Worm (Caenorhabditis elegans): ENCODE results near the gene T24A6.16.

The T24A6.16 gene

DNA sequence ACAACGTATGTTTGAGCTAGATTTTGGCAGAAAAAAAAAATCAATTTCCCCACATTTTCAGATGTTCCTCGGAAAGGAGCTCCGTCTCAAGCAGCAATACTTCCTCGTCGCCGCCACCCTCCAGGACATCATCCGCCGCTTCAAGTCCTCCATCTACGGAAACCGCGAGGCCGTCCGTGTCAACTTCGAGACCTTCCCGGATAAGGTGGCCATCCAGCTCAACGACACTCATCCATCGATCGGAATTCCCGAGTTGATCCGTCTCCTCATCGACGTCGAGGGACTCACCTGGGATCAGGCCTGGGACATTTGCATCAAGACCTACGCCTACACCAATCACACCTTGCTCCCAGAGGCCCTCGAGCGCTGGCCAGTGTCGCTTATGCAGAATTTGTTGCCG lies 19.9 kb upstream of the T24A6.16 start:
- TF ChIP-seq ceh-27 (GFP tag; optimal IDR thresholded peaks at IDR 0.05) (no peak), zfh-2 (GFP tag; conservative IDR thresholded peaks at IDR 0.05) (peak; percentile 59; the same call in 1 of the 2 replicates)

DNA sequence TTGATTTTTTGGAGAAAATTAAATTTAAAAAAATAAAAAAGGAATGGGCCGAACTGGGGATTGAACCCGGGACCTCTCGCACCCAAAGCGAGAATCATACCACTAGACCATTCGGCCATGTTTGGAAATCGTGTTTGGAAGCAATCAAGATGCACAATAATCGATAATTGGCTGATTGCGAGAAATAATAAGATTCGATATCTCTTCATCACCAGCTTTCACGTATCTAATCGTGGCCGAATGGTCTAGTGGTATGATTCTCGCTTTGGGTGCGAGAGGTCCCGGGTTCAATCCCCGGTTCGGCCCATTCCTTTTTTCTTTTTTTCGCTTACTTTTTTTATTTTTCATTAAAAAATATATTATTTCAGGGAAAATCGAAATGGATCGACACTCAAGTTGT lies 19.4 kb upstream of the T24A6.16 start:
- TF ChIP-seq egl-18 (GFP tag; IDR thresholded peaks at IDR 0.05) (no peak), F39B2.1 (GFP tag; IDR thresholded peaks at IDR 0.05) (no peak), Y53G8AR.9 (GFP tag; conservative IDR thresholded peaks at IDR 0.05) (0 out of 2 replicates have a peak, but pooled peaks have one; percentile 33), hlh-12 (tag; optimal IDR thresholded peaks at IDR 0.05) (no peak), ama-1 (optimal IDR thresholded peaks at IDR 0.05) (no peak), ama-1 (GFP tag; optimal IDR thresholded peaks at IDR 0.05) (peak in 1 of 2 experiments; percentile 86), B0336.3 (GFP tag; IDR thresholded peaks at IDR 0.05) (no peak), nhr-120 (GFP tag; IDR thresholded peaks at IDR 0.05) (no peak), ceh-27 (GFP tag; optimal IDR thresholded peaks at IDR 0.05) (no peak), F23B12.7 (tag; optimal IDR thresholded peaks at IDR 0.05; ENCODE audit: insufficient read depth) (peak; percentile 61), attf-6 (GFP tag; IDR thresholded peaks at IDR 0.05) (0 out of 2 replicates have a peak, but pooled peaks have one; percentile 13), nfya-2 (GFP tag; IDR thresholded peaks at IDR 0.05) (0 out of 2 replicates have a peak, but pooled peaks have one; percentile 25), ztf-3 (GFP tag; optimal IDR thresholded peaks at IDR 0.05) (no peak), ceh-40 (GFP tag; IDR thresholded peaks at IDR 0.05) (no peak), Y67H2A.10 (GFP tag; conservative IDR thresholded peaks at IDR 0.05) (no peak), efl-1 (GFP tag; optimal IDR thresholded peaks at IDR 0.05) (no peak), F57A8.1 (GFP tag; optimal IDR thresholded peaks at IDR 0.05) (no peak), akir-1 (GFP tag; optimal IDR thresholded peaks at IDR 0.05) (no peak), repo-1 (tag; optimal IDR thresholded peaks at IDR 0.05) (no peak), Y95B8A.8 (GFP tag; IDR thresholded peaks at IDR 0.05) (no peak), lin-26 (GFP tag; IDR thresholded peaks at IDR 0.05) (peak; percentile 79), mcd-1 (GFP tag; IDR thresholded peaks at IDR 0.05) (no peak), T07F8.4 (tag; optimal IDR thresholded peaks at IDR 0.05) (peak; percentile 25), C06A6.2 (GFP tag; conservative IDR thresholded peaks at IDR 0.05) (no peak), him-1 (tag; optimal IDR thresholded peaks at IDR 0.05) (no peak), lsl-1 (GFP tag; optimal IDR thresholded peaks at IDR 0.05) (peak; percentile 43), cebp-1 (GFP tag; IDR thresholded peaks at IDR 0.05) (no peak), cebp-1 (tag; optimal IDR thresholded peaks at IDR 0.05) (peak; percentile 17), xnd-1 (tag; optimal IDR thresholded peaks at IDR 0.05) (no peak), zim-3 (tag; optimal IDR thresholded peaks at IDR 0.05) (no peak), F10E7.11 (tag; optimal IDR thresholded peaks at IDR 0.05) (no peak), ztf-25 (GFP tag; IDR thresholded peaks at IDR 0.05) (no peak), unc-62 (GFP tag; optimal IDR thresholded peaks at IDR 0.05) (no peak), ceh-58 (GFP tag; IDR thresholded peaks at IDR 0.05) (no peak), rcor-1 (GFP tag; IDR thresholded peaks at IDR 0.05) (peak; percentile 45), mxl-1 (tag; optimal IDR thresholded peaks at IDR 0.05) (no peak), madf-3 (GFP tag; IDR thresholded peaks at IDR 0.05) (0 out of 2 replicates have a peak, but pooled peaks have one; percentile 14), K11D2.4 (GFP tag; IDR thresholded peaks at IDR 0.05) (no peak), Y56A3A.18 (GFP tag; IDR thresholded peaks at IDR 0.05) (no peak), F37B4.10 (GFP tag; IDR thresholded peaks at IDR 0.05) (no peak), hsf-1 (GFP tag; IDR thresholded peaks at IDR 0.05) (no peak), hrde-1 (tag; optimal IDR thresholded peaks at IDR 0.05; ENCODE audit: borderline replicate concordance) (no peak), dox-1 (GFP tag; IDR thresholded peaks at IDR 0.05) (no peak), bed-2 (GFP tag; IDR thresholded peaks at IDR 0.05) (no peak), nhr-179 (tag; optimal IDR thresholded peaks at IDR 0.05) (no peak), pbrm-1 (GFP tag; IDR thresholded peaks at IDR 0.05) (peak; percentile 7; the same call in 1 of the 2 replicates), fkh-3 (tag; optimal IDR thresholded peaks at IDR 0.05) (no peak)

All from whole organism, young adult.